Fruit fly (Drosophila melanogaster) whole organism, embryonic: ENCODE measurements around the gene FASN2.

ENCODE experiments used
- ATbp ChIP-seq: fragments of 200-800 bp; sonication (Bioruptor generic); optimal IDR thresholded peaks from 2 replicates; lab custom pipeline; 2017; ENCODE audit warnings: missing biosample characterization, mild to moderate bottlenecking, missing genetic modification characterization, missing genetic modification reagents
- Aef1 ChIP-seq: fragments of 200-800 bp; sonication (Bioruptor generic); IDR thresholded peaks from 3 replicates; pipeline ENCODE4 v1.3.6; 2022; ENCODE audit warnings: missing biosample characterization, missing genetic modification characterization
- B-H1 ChIP-seq: fragments of 200-800 bp; sonication (Bioruptor generic); IDR thresholded peaks from 3 replicates; pipeline ENCODE4 v1.3.6; 2022; ENCODE audit warnings: missing biosample characterization, missing genetic modification characterization
- Blimp-1 ChIP-seq: fragments of 200-800 bp; sonication (Bioruptor generic); optimal IDR thresholded peaks from 3 replicates; lab custom pipeline; 2018; ENCODE audit warnings: missing biosample characterization, missing genetic modification characterization, mild to moderate bottlenecking, moderate library complexity, missing genetic modification reagents
- CG10267 ChIP-seq: fragments of 200-800 bp; sonication (Bioruptor generic); optimal IDR thresholded peaks from 2 replicates; lab custom pipeline; 2018; ENCODE audit warnings: missing biosample characterization, mild to moderate bottlenecking, missing genetic modification characterization, moderate library complexity
- CG10274 ChIP-seq: fragments of 200-800 bp; sonication (Bioruptor generic); optimal IDR thresholded peaks from 3 replicates; lab custom pipeline; 2017; ENCODE audit warnings: missing biosample characterization, mild to moderate bottlenecking, missing genetic modification characterization
- CG10543 ChIP-seq: fragments of 200-800 bp; sonication (Bioruptor generic); optimal IDR thresholded peaks from 3 replicates; lab custom pipeline; 2017; ENCODE audit warnings: missing biosample characterization, mild to moderate bottlenecking, missing genetic modification characterization, moderate library complexity
- CG11093 ChIP-seq: fragments of 200-800 bp; sonication (Bioruptor generic); IDR thresholded peaks from 3 replicates; pipeline ENCODE4 v1.3.6; 2022; ENCODE audit warnings: missing biosample characterization, missing genetic modification characterization
- CG11398 ChIP-seq: fragments of 200-800 bp; sonication (Bioruptor generic); optimal IDR thresholded peaks from 2 replicates; lab custom pipeline; 2016; ENCODE audit warnings: missing biosample characterization, missing genetic modification characterization
- CG11696 ChIP-seq: fragments of 200-800 bp; sonication (Bioruptor generic); IDR thresholded peaks from 2 replicates; pipeline ENCODE4 v1.3.6; 2022; ENCODE audit warnings: missing biosample characterization, missing genetic modification characterization
- CG11723 ChIP-seq: fragments of 200-800 bp; sonication (Bioruptor generic); optimal IDR thresholded peaks from 2 replicates; lab custom pipeline; 2017; ENCODE audit warnings: missing biosample characterization, mild to moderate bottlenecking, missing genetic modification characterization
- CG12071 ChIP-seq: fragments of 200-800 bp; sonication (Bioruptor generic); optimal IDR thresholded peaks from 3 replicates; lab custom pipeline; 2018; ENCODE audit warnings: missing biosample characterization, mild to moderate bottlenecking, missing genetic modification characterization
- CG12155 ChIP-seq: fragments of 200-800 bp; sonication (Bioruptor generic); optimal IDR thresholded peaks from 3 replicates; lab custom pipeline; 2016; ENCODE audit warnings: missing biosample characterization, missing genetic modification characterization
- CG13296 ChIP-seq: fragments of 200-800 bp; sonication (Bioruptor generic); optimal IDR thresholded peaks from 3 replicates; lab custom pipeline; 2018; ENCODE audit warnings: missing biosample characterization, mild to moderate bottlenecking, missing genetic modification characterization
- CG1602 ChIP-seq: fragments of 200-800 bp; sonication (Bioruptor generic); optimal IDR thresholded peaks from 3 replicates; lab custom pipeline; 2016; ENCODE audit warnings: missing biosample characterization, missing genetic modification characterization
- CG1647 ChIP-seq: fragments of 200-800 bp; sonication (Bioruptor generic); optimal IDR thresholded peaks from 3 replicates; lab custom pipeline; 2016; ENCODE audit warnings: missing biosample characterization, missing genetic modification characterization
- CG18262 ChIP-seq: fragments of 200-800 bp; optimal IDR thresholded peaks from 3 replicates; lab custom pipeline; 2019; ENCODE audit warnings: missing biosample characterization, mild to moderate bottlenecking, missing genetic modification characterization, moderate library complexity
- CG18476 ChIP-seq: fragments of 200-800 bp; sonication (Bioruptor generic); optimal IDR thresholded peaks from 2 replicates; lab custom pipeline; 2016; ENCODE audit warnings: missing biosample characterization, mild to moderate bottlenecking, missing genetic modification characterization
- CG2202 ChIP-seq: fragments of 200-800 bp; sonication (Bioruptor generic); optimal IDR thresholded peaks from 2 replicates; lab custom pipeline; 2018; ENCODE audit warnings: missing biosample characterization, mild to moderate bottlenecking, missing genetic modification characterization
- CG30431 ChIP-seq: fragments of 200-800 bp; sonication (Bioruptor generic); optimal IDR thresholded peaks from 2 replicates; lab custom pipeline; 2017; ENCODE audit warnings: missing biosample characterization, missing genetic modification characterization
- CG32767 ChIP-seq: fragments of 200-800 bp; sonication (Bioruptor generic); IDR thresholded peaks from 2 replicates; pipeline ENCODE4 v1.3.6; 2022; ENCODE audit warnings: missing biosample characterization, missing genetic modification characterization
- CG32772 ChIP-seq: fragments of 200-800 bp; sonication (Bioruptor generic); IDR thresholded peaks from 2 replicates; pipeline ENCODE4 v1.3.6; 2022; ENCODE audit warnings: missing biosample characterization, missing genetic modification characterization
- CG4328 ChIP-seq: fragments of 200-800 bp; sonication (Bioruptor generic); optimal IDR thresholded peaks from 3 replicates; lab custom pipeline; 2017; ENCODE audit warnings: missing biosample characterization, missing genetic modification reagents, missing genetic modification characterization
- CG4730 ChIP-seq: fragments of 200-800 bp; sonication (Bioruptor generic); IDR thresholded peaks from 2 replicates; pipeline ENCODE4 v1.3.6; 2022; ENCODE audit warnings: missing biosample characterization, missing genetic modification characterization
- CG6175 ChIP-seq: fragments of 200-800 bp; sonication (Bioruptor generic); IDR thresholded peaks from 3 replicates; pipeline ENCODE4 v1.3.6; 2022; ENCODE audit warnings: missing biosample characterization, missing genetic modification characterization
- CG7963 ChIP-seq: fragments of 200-800 bp; sonication (Bioruptor generic); IDR thresholded peaks from 3 replicates; pipeline ENCODE4 v1.3.6; 2022; ENCODE audit warnings: missing biosample characterization, missing genetic modification characterization; ENCODE audit not compliant: partially characterized antibody
- CG9797 ChIP-seq: fragments of 200-800 bp; sonication (Bioruptor generic); optimal IDR thresholded peaks from 3 replicates; lab custom pipeline; 2018; ENCODE audit warnings: missing biosample characterization, mild to moderate bottlenecking, missing genetic modification characterization
- CG9876 ChIP-seq: fragments of 200-800 bp; sonication (Bioruptor generic); optimal IDR thresholded peaks from 2 replicates; lab custom pipeline; 2016; ENCODE audit warnings: missing biosample characterization, missing genetic modification characterization
- ERR ChIP-seq: fragments of 200-800 bp; sonication (Bioruptor generic); optimal IDR thresholded peaks from 2 replicates; lab custom pipeline; 2016; ENCODE audit warnings: missing biosample characterization, missing genetic modification characterization
- Gsc ChIP-seq: fragments of 200-800 bp; sonication (Bioruptor generic); IDR thresholded peaks from 2 replicates; pipeline ENCODE4 v1.3.6; 2022; ENCODE audit warnings: missing biosample characterization, missing genetic modification characterization
- HHEX ChIP-seq: fragments of 200-800 bp; sonication (Bioruptor generic); optimal IDR thresholded peaks from 3 replicates; lab custom pipeline; 2017; ENCODE audit warnings: missing biosample characterization, mild to moderate bottlenecking, missing genetic modification characterization, missing genetic modification reagents
- Hmr ChIP-seq: fragments of 200-800 bp; sonication (Bioruptor generic); optimal IDR thresholded peaks from 3 replicates; lab custom pipeline; 2017; ENCODE audit warnings: mild to moderate bottlenecking, missing biosample characterization, missing genetic modification reagents, missing genetic modification characterization
- Hr51 ChIP-seq, 2 experiments: fragments of 200-800 bp; sonication (Bioruptor generic); optimal IDR thresholded peaks; 2 replicates in 1 of 2; 3 replicates in 1 of 2; lab custom pipeline; 2016 to 2018; ENCODE audit warnings: missing biosample characterization in 2 of 2, missing genetic modification characterization in 2 of 2, mild to moderate bottlenecking in 1 of 2, moderate library complexity in 1 of 2
- Nf-YA ChIP-seq: fragments of 200-800 bp; sonication (Bioruptor generic); IDR thresholded peaks from 2 replicates; pipeline ENCODE4 v1.3.6; 2022; ENCODE audit warnings: missing biosample characterization, missing genetic modification characterization
- Oaz ChIP-seq: fragments of 200-800 bp; sonication (Bioruptor generic); IDR thresholded peaks from 2 replicates; pipeline ENCODE4 v1.3.6; 2022; ENCODE audit warnings: missing biosample characterization, missing genetic modification characterization
- Sry-β ChIP-seq: fragments of 200-800 bp; sonication (Bioruptor generic); optimal IDR thresholded peaks from 2 replicates; lab custom pipeline; 2018; ENCODE audit warnings: missing biosample characterization, mild to moderate bottlenecking, missing genetic modification characterization, moderate library complexity
- bigmax ChIP-seq: fragments of 200-800 bp; sonication (Bioruptor generic); optimal IDR thresholded peaks from 2 replicates; lab custom pipeline; 2018; ENCODE audit warnings: missing biosample characterization, mild to moderate bottlenecking, missing genetic modification characterization
- cas ChIP-seq: fragments of 200-800 bp; sonication (Bioruptor generic); IDR thresholded peaks from 2 replicates; pipeline ENCODE4 v1.3.6; 2022; ENCODE audit warnings: missing biosample characterization, missing genetic modification characterization
- dati ChIP-seq: fragments of 200-800 bp; sonication (Bioruptor generic); IDR thresholded peaks from 2 replicates; pipeline ENCODE4 v1.3.6; 2022; ENCODE audit warnings: missing biosample characterization, missing genetic modification characterization
- gsb ChIP-seq: fragments of 200-800 bp; sonication (Bioruptor generic); IDR thresholded peaks from 2 replicates; pipeline ENCODE4 v1.3.6; 2022; ENCODE audit warnings: missing biosample characterization, missing genetic modification characterization
- jing ChIP-seq: fragments of 200-800 bp; sonication (Bioruptor generic); optimal IDR thresholded peaks from 2 replicates; lab custom pipeline; 2018; ENCODE audit warnings: missing biosample characterization, mild to moderate bottlenecking, missing genetic modification characterization
- knrl ChIP-seq: fragments of 200-800 bp; sonication (Bioruptor generic); IDR thresholded peaks from 3 replicates; pipeline ENCODE4 v1.3.6; 2022; ENCODE audit warnings: missing biosample characterization, missing genetic modification characterization; ENCODE audit not compliant: partially characterized antibody
- mam ChIP-seq: fragments of 200-800 bp; sonication (Bioruptor generic); optimal IDR thresholded peaks from 3 replicates; lab custom pipeline; 2016; ENCODE audit warnings: missing biosample characterization, missing genetic modification characterization
- mld ChIP-seq: fragments of 200-800 bp; sonication (Bioruptor generic); IDR thresholded peaks from 3 replicates; pipeline ENCODE4 v1.3.6; 2022; ENCODE audit warnings: missing biosample characterization, missing genetic modification characterization; ENCODE audit not compliant: partially characterized antibody
- nmo ChIP-seq: fragments of 200-800 bp; sonication (Bioruptor generic); optimal IDR thresholded peaks from 2 replicates; lab custom pipeline; 2018; ENCODE audit warnings: missing biosample characterization, mild to moderate bottlenecking, missing genetic modification characterization, moderate library complexity
- prd ChIP-seq, 3 experiments: fragments of >200 bp in 2 of 3; fragments of 200-800 bp in 1 of 3; sonication (Bioruptor generic) in 1 of 3; optimal IDR thresholded peaks in 2 of 3; IDR thresholded peaks in 1 of 3; 2 replicates in 2 of 3; 3 replicates in 1 of 3; pipeline versions ENCODE4 v1.3.6 to Lab custom; 2017 to 2022; ENCODE audit warnings: missing biosample characterization in 1 of 3, missing genetic modification characterization in 1 of 3
- rib ChIP-seq: fragments of 200-800 bp; sonication (Bioruptor generic); IDR thresholded peaks from 2 replicates; pipeline ENCODE4 v1.3.6; 2022; ENCODE audit warnings: missing biosample characterization, missing genetic modification characterization
- slbo ChIP-seq: fragments of 200-800 bp; sonication (Bioruptor generic); IDR thresholded peaks from 2 replicates; pipeline ENCODE4 v1.3.6; 2022; ENCODE audit warnings: missing biosample characterization, missing genetic modification characterization
- tin ChIP-seq: fragments of 200-800 bp; sonication (Bioruptor generic); optimal IDR thresholded peaks from 3 replicates; lab custom pipeline; 2016; ENCODE audit warnings: missing biosample characterization, missing genetic modification characterization
- toy ChIP-seq: fragments of 200-800 bp; sonication (Bioruptor generic); IDR thresholded peaks from 2 replicates; pipeline ENCODE4 v1.3.6; 2022; ENCODE audit warnings: missing biosample characterization, missing genetic modification characterization
- usp ChIP-seq: fragments of >200 bp; optimal IDR thresholded peaks from 2 replicates; lab custom pipeline; 2017; ENCODE audit warnings: missing biosample characterization, missing genetic modification characterization

FASN2 gene

DNA sequence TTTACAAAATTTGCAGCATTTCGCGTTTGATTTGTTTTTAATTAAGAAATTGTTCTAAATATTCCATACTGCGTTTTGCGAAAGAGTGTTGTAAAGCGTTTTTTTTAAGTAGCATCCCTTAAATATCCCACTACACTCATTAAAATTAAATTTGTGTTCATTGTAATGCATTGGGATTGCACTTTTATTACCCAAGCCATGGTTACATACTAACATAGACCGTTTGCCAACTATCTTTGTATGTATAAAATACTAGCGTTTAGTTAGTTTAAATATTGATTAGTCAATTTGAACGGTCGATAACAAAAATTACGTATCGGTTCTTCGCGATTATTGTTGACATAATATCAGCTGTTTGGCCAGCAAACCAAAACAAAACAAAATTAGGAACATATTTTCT, 4.0 kb upstream of the FASN2 start, which contains the start of the genes cnir and CG17221 (continued):
- TF ChIP-seq knrl (GFP tag; lab: Robert Waterston, UW), result peak; percentile 49; the same call in 1 of the 3 replicates
- peak; percentile 48 for TF ChIP-seq ERR (GFP tag; lab: Kevin White, UChicago)
- TF ChIP-seq bigmax (GFP tag; lab: Kevin White, UChicago), result no peak
- TF ChIP-seq Blimp-1, result peak; percentile 46
- no peak for TF ChIP-seq toy (GFP tag; lab: Robert Waterston, UW)
- TF ChIP-seq CG1602 (GFP tag; lab: Kevin White, UChicago), result peak; percentile 40
- TF ChIP-seq Aef1 (GFP tag; lab: Robert Waterston, UW), result peak; percentile 43; the same call in 2 of the 3 replicates
- TF ChIP-seq cas (GFP tag; lab: Robert Waterston, UW), result no peak
- TF ChIP-seq CG2202 (tag; lab: Kevin White, UChicago), result peak; percentile 23
- no peak for TF ChIP-seq CG12071
- peak; percentile 19 for TF ChIP-seq CG1647 (GFP tag; lab: Kevin White, UChicago)
- TF ChIP-seq CG6175, result no peak
- no peak for TF ChIP-seq CG30431
- no peak for TF ChIP-seq CG10274
- peak; percentile 71 for TF ChIP-seq CG12155 (GFP tag; lab: Kevin White, UChicago)
- TF ChIP-seq Sry-β (GFP tag; lab: Kevin White, UChicago), result no peak
- TF ChIP-seq CG11696 (GFP tag; lab: Robert Waterston, UW), result no peak
- TF ChIP-seq ATbp (GFP tag; lab: Kevin White, UChicago), result no peak
- TF ChIP-seq Hmr (GFP tag; lab: Kevin White, UChicago), result peak; percentile 58
- TF ChIP-seq Nf-YA (GFP tag; lab: Robert Waterston, UW), result no peak
- TF ChIP-seq CG32767, result no peak
- TF ChIP-seq mld (GFP tag; lab: Robert Waterston, UW), result no peak
- TF ChIP-seq slbo (GFP tag; lab: Robert Waterston, UW), result peak; percentile 67; the same call in 1 of the 2 replicates
- peak; percentile 55 for TF ChIP-seq CG18262 (tag; lab: Kevin White, UChicago)
- no peak for TF ChIP-seq prd (optimal IDR thresholded peaks at IDR 0.05; lab: Kevin White, UChicago)
- TF ChIP-seq prd (GFP tag; IDR thresholded peaks at IDR 0.05; lab: Robert Waterston, UW), result peak; percentile 49; the same call in 1 of the 3 replicates
- peak; percentile 61 for TF ChIP-seq CG4328 (GFP tag; lab: Kevin White, UChicago)
- peak; percentile 74 for TF ChIP-seq HHEX (GFP tag; lab: Kevin White, UChicago)
- peak; percentile 38 for TF ChIP-seq CG11398 (GFP tag; lab: Kevin White, UChicago)
- TF ChIP-seq Gsc (GFP tag; lab: Robert Waterston, UW), result no peak
- peak; percentile 27 for TF ChIP-seq CG9797 (GFP tag; lab: Kevin White, UChicago)
- TF ChIP-seq CG4730, result no peak
- TF ChIP-seq CG11723 (GFP tag; lab: Kevin White, UChicago), result peak; percentile 34
- no peak for TF ChIP-seq CG11093 (GFP tag; lab: Robert Waterston, UW)
- peak; percentile 67 for TF ChIP-seq tin (GFP tag; lab: Kevin White, UChicago)
- TF ChIP-seq rib (GFP tag; lab: Robert Waterston, UW), result no peak
- no peak for TF ChIP-seq dati (GFP tag; lab: Robert Waterston, UW)
- peak; percentile 97 for TF ChIP-seq CG10267 (tag; lab: Kevin White, UChicago)
- peak; percentile 63 for TF ChIP-seq CG13296
- no peak for TF ChIP-seq usp (GFP tag; lab: Kevin White, UChicago)
- no peak for TF ChIP-seq jing (GFP tag; lab: Kevin White, UChicago)
- TF ChIP-seq mam (GFP tag; lab: Kevin White, UChicago), result peak; percentile 77
- TF ChIP-seq CG18476 (GFP tag; lab: Kevin White, UChicago), result peak; percentile 82
- TF ChIP-seq CG32772 (GFP tag; lab: Robert Waterston, UW), result no peak
- no peak for TF ChIP-seq gsb (GFP tag; lab: Robert Waterston, UW)
- peak; percentile 75 for TF ChIP-seq nmo (GFP tag; lab: Kevin White, UChicago)
- no peak for TF ChIP-seq CG7963 (GFP tag; lab: Robert Waterston, UW)
- TF ChIP-seq Hr51 (GFP tag; optimal IDR thresholded peaks at IDR 0.05; lab: Kevin White, UChicago), result peak; percentile 60 to 66
- TF ChIP-seq B-H1 (GFP tag; lab: Robert Waterston, UW), result no peak
- TF ChIP-seq CG9876, result no peak
- TF ChIP-seq Oaz (GFP tag; lab: Robert Waterston, UW), result no peak
- peak; percentile 71 for TF ChIP-seq CG10543 (GFP tag; lab: Kevin White, UChicago)
